Worm (Caenorhabditis elegans) whole organism, early embryonic: ENCODE results near the gene Y67D8C.22.

Source experiments
- B0310.2 ChIP-seq: sonication (generic microtip); optimal IDR thresholded peaks from 2 replicates; lab custom pipeline; 2016; ENCODE audit warnings: mild to moderate bottlenecking, missing genetic modification characterization, missing compliant biosample characterization
- F13C5.2 ChIP-seq: sonication (generic microtip); optimal IDR thresholded peaks from 2 replicates; lab custom pipeline; 2017; ENCODE audit warnings: mild to moderate bottlenecking, missing genetic modification characterization, inconsistent platforms, missing compliant biosample characterization
- aly-1 ChIP-seq: sonication (generic microtip); optimal IDR thresholded peaks from 2 replicates; lab custom pipeline; 2016; ENCODE audit warnings: missing genetic modification characterization, missing compliant biosample characterization
- ama-1 ChIP-seq: fragments of 150-350 bp; optimal IDR thresholded peaks from 2 replicates; lab custom pipeline; 2014
- ceh-13 ChIP-seq: fragments of 200-800 bp; sonication (Bioruptor generic); optimal IDR thresholded peaks from 2 replicates; lab custom pipeline; 2018; ENCODE audit warnings: mild to moderate bottlenecking, missing genetic modification characterization, missing compliant biosample characterization
- ceh-36 ChIP-seq: sonication (generic microtip); optimal IDR thresholded peaks from 2 replicates; lab custom pipeline; 2016; ENCODE audit warnings: missing genetic modification characterization, inconsistent platforms, missing compliant biosample characterization
- ets-7 ChIP-seq: sonication (generic microtip); optimal IDR thresholded peaks from 2 replicates; lab custom pipeline; 2016; ENCODE audit warnings: missing genotype, missing genetic modification characterization, missing compliant biosample characterization
- flt-1 ChIP-seq: fragments of 200-800 bp; sonication (Bioruptor generic); IDR thresholded peaks from 2 replicates; pipeline ENCODE4 v1.3.6; 2022; ENCODE audit warnings: missing genetic modification characterization, missing compliant biosample characterization
- hmbx-1 ChIP-seq: sonication (generic microtip); optimal IDR thresholded peaks from 2 replicates; lab custom pipeline; 2016; ENCODE audit warnings: mild to moderate bottlenecking, missing genetic modification characterization, missing compliant biosample characterization
- hmg-4 ChIP-seq: fragments of 200-800 bp; sonication (Bioruptor generic); optimal IDR thresholded peaks from 2 replicates; lab custom pipeline; 2018; ENCODE audit warnings: mild to moderate bottlenecking, missing genetic modification characterization, missing compliant biosample characterization
- hnd-1 ChIP-seq: sonication (generic microtip); optimal IDR thresholded peaks from 2 replicates; lab custom pipeline; 2016; ENCODE audit warnings: missing genetic modification characterization, missing compliant biosample characterization
- pes-1 ChIP-seq: fragments of 200-800 bp; sonication (Bioruptor generic); IDR thresholded peaks from 2 replicates; pipeline ENCODE4 v1.3.6; 2022; ENCODE audit warnings: missing genetic modification reagents, missing genetic modification characterization, missing compliant biosample characterization
- scrt-1 ChIP-seq: fragments of 200-800 bp; sonication (Bioruptor generic); IDR thresholded peaks from 2 replicates; pipeline ENCODE4 v1.3.6; 2022; ENCODE audit warnings: missing genetic modification characterization, missing compliant biosample characterization
- sea-1 ChIP-seq: fragments of 200-800 bp; sonication (Bioruptor generic); conservative IDR thresholded peaks from 2 replicates; pipeline ENCODE4 v1.3.6; 2022; ENCODE audit warnings: missing genetic modification characterization, missing compliant biosample characterization
- tbx-11 ChIP-seq: fragments of 200-800 bp; sonication (Bioruptor generic); IDR thresholded peaks from 2 replicates; pipeline ENCODE4 v1.3.6; 2022; ENCODE audit warnings: missing genetic modification characterization, missing compliant biosample characterization
- tbx-37 ChIP-seq: fragments of 200-800 bp; sonication (Bioruptor generic); conservative IDR thresholded peaks from 2 replicates; pipeline ENCODE4 v1.3.6; 2022; ENCODE audit warnings: missing genetic modification reagents, missing genetic modification characterization, missing compliant biosample characterization
- tra-4 ChIP-seq: sonication (generic microtip); optimal IDR thresholded peaks from 2 replicates; lab custom pipeline; 2017; ENCODE audit warnings: missing genetic modification characterization, missing compliant biosample characterization

Gene Y67D8C.22

DNA sequence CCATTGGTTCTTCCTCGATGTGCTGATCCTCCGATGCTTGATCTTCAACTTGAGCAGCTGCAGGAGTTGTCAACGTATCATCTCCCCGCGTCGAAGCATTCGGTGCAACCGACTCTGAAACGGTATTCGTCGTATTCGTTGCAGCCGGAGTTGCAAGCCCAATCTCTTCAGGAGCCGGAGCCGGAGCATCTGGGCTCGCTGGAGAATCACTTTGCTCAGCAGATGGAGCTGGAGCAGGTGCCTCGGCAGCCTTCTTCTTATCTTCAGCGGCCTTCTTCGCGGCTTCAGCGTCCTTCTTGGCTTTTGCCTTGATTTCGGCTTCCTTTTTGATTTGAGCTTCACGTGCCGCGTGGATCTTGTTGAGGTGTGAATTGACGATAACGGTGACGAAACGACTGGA lies 37.4 kb downstream of the Y67D8C.22 start:
- TF ChIP-seq tbx-11 (GFP tag; lab: Robert Waterston, UW): no peak
- TF ChIP-seq sea-1 (GFP tag; lab: Robert Waterston, UW): no peak
- no peak for TF ChIP-seq hmg-4
- no peak for TF ChIP-seq ceh-36
- no peak for TF ChIP-seq flt-1 (GFP tag; lab: Robert Waterston, UW)
- no peak for TF ChIP-seq ama-1
- TF ChIP-seq scrt-1: no peak
- no peak for TF ChIP-seq hnd-1 (tag; lab: Kevin White, UChicago)
- no peak for TF ChIP-seq F13C5.2
- no peak for TF ChIP-seq tbx-37 (GFP tag; lab: Robert Waterston, UW)
- no peak for TF ChIP-seq tra-4 (tag; lab: Kevin White, UChicago)
- TF ChIP-seq pes-1: no peak
- no peak for TF ChIP-seq ceh-13 (GFP tag; lab: Kevin White, UChicago)
- TF ChIP-seq aly-1 (tag; lab: Kevin White, UChicago): no peak
- no peak for TF ChIP-seq hmbx-1

DNA sequence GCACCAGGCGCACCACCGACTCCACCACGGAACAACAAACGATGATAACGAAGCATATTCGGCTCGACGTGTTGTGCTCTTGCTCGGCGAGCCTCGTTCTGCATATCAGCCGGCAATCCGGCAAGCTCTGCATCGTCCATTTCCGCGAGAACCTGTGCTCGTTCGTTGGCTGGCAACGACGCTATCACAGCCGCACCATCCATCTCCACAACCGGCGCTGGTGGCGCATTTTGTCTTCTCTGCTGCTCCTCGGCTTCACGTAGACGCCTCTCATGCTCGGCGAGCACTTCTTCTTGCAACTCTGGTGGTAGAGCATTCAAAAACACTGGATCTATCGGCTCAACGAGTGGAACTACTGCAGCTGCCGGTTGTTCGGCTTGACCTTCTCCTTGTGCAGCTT lies 38.2 kb downstream of the Y67D8C.22 start:
- TF ChIP-seq hnd-1 (tag; lab: Kevin White, UChicago) (no peak), sea-1 (GFP tag; lab: Robert Waterston, UW) (no peak), ets-7 (tag; lab: Kevin White, UChicago) (no peak)

DNA sequence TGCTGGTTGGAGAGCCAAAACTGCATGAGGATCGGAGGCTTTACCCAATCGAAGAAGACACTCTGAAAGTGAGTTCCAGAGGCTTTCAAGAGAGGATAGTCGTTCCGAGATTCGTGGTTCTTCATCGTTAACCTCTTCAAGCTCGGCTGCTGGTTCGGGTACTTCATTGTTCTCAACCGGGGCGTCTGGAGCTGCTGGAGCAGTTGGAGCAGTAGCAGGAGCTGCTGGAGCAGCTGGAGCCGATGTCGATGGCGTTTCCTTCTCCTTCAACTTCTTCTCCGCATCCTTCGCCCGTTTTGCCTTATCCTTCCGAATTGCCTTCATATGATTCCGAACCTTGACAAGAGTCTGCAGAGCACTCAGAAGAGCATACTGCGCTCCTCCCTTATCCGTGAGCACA lies 40.7 kb downstream of the Y67D8C.22 start:
- TF ChIP-seq B0310.2 (tag; lab: Kevin White, UChicago): no peak
- no peak for TF ChIP-seq pes-1
- TF ChIP-seq aly-1 (tag; lab: Kevin White, UChicago): no peak
- no peak for TF ChIP-seq hmg-4
- no peak for TF ChIP-seq tra-4 (tag; lab: Kevin White, UChicago)
- no peak for TF ChIP-seq ceh-36
- no peak for TF ChIP-seq tbx-11 (GFP tag; lab: Robert Waterston, UW)
- TF ChIP-seq scrt-1: no peak
- TF ChIP-seq F13C5.2: no peak

DNA sequence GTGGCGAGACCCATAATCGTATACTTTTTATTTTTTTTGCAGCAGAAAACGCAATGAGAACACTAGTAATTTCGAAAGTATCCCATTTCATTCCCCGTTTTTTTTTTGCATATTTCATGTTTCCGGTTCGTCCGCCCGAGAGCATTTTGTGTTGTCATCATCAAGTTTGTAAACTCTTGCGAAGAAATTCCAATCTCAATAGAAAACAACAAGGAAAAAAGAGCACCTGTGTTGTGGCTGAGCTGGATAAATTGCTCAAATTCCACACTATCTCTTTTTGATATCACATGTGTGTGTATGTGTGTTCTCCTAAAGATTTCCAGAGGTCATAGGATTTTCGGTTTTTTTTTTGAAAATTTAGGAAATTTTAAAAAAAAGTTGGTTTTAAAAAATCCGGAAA lies 44.1 kb downstream of the Y67D8C.22 start:
- TF ChIP-seq hmg-4 (no peak), ceh-36 (no peak), ceh-13 (GFP tag; lab: Kevin White, UChicago) (no peak), sea-1 (GFP tag; lab: Robert Waterston, UW) (no peak), pes-1 (no peak), scrt-1 (no peak)

DNA sequence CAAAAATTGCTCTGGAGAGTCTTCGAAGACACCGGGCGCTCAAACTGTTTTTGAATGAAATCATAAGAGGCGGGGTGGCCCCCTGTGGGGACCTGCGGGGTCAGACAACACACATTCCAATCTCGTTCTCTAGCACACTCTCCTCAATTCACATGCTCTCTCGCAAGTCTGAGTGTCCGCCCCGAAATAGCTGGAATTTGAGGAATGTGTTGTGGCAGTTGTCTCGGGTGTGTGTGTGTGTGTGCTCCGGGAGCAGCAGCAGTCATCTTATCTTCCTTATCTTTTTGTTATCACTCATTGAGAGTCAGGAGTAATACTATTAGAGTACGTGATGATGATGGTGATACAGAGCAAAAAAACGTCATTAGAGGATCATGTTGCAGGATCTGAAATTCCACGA lies 46.2 kb downstream of the Y67D8C.22 start:
- TF ChIP-seq flt-1 (GFP tag; lab: Robert Waterston, UW) (no peak), aly-1 (tag; lab: Kevin White, UChicago) (no peak), ama-1 (no peak), hnd-1 (tag; lab: Kevin White, UChicago) (no peak), scrt-1 (no peak), ceh-36 (no peak), tbx-37 (GFP tag; lab: Robert Waterston, UW) (no peak), pes-1 (no peak), B0310.2 (tag; lab: Kevin White, UChicago) (no peak), hmg-4 (no peak), hmbx-1 (no peak), F13C5.2 (no peak)

DNA sequence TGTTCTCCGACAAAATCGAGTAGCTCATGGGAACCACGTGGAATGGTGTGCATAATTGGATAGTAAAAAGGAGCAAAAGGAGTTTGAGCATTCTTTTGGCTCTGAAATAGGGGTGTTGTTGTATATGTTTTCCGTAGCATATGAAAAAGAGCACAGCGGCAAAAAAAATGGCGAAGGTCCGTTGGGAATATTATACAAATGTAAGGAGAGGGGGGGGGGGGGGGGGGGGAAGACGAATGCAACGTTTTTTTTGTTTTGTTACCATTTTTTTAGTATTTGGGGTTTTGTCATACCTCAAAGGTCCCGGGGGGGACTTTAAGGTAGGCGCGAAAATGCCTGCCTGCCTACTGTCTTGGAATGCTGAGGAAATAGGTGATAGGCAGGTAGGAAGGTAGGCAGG lies 47.3 kb downstream of the Y67D8C.22 start, which contains the start of gene ndnf-1:
Gene ndnf-1, minus strand, starts transcription at position 101 of the 400 bp plus-strand sequence.
- TF ChIP-seq flt-1 (GFP tag; lab: Robert Waterston, UW) (no peak), tbx-11 (GFP tag; lab: Robert Waterston, UW) (no peak), B0310.2 (tag; lab: Kevin White, UChicago) (no peak), ceh-36 (no peak), tra-4 (tag; lab: Kevin White, UChicago) (no peak), ama-1 (no peak), pes-1 (no peak)

DNA sequence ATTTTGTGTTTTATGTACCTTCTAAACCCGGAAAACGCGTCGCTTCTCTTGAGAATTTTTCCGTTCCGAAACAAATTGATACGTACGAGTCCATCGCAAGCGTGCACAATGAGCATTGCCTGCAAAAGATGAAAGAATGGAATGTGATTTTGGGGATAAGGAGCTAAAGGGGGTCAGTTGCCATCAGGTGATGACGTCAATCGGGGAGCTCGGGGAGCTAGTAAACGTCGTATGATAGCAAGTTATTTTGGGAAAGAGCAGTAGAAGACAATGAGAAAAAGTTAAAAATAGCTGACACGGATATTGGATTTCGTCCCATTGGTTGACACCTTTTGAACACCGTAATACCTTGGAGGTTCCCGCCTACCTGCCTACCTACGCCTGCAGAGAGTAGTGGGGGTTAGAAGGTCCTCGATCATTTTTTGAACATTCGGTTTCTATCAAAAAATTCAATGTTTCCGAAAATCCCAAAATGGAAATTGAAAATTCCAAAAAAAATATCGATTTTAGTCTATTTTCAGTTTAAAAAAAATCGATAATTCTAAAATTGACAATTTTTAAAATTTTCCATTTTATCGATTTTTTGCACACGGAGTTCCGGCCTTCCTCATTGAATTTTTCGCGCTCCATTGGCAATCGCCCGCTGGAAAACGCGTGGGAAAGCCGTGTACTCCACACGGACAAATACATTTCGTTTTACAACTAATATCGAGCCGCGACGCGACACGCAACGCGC lies 50.1 kb downstream of the Y67D8C.22 start:
- TF ChIP-seq flt-1 (GFP tag; lab: Robert Waterston, UW) (no peak), scrt-1 (no peak), ceh-36 (no peak), pes-1 (no peak), B0310.2 (tag; lab: Kevin White, UChicago) (no peak), aly-1 (tag; lab: Kevin White, UChicago) (no peak), sea-1 (GFP tag; lab: Robert Waterston, UW) (no peak), ets-7 (tag; lab: Kevin White, UChicago) (no peak), F13C5.2 (no peak), hmg-4 (no peak), hmbx-1 (no peak), ama-1 (no peak)
